Worm (Caenorhabditis elegans) whole organism, L3 larva: Measurements from ENCODE around the gene nft-1.

Source experiments
- ZK546.5 ChIP-seq: sonication (generic microtip); optimal IDR thresholded peaks from 2 replicates; lab custom pipeline; 2017; ENCODE audit warnings: missing biosample characterization, missing genetic modification characterization
- ama-1 ChIP-seq: fragments of 150-350 bp; optimal IDR thresholded peaks from 2 replicates; lab custom pipeline; 2018
- egl-5 ChIP-seq: fragments of 150-350 bp; optimal IDR thresholded peaks from 2 replicates; lab custom pipeline; 2017; ENCODE audit warnings: missing biosample characterization, missing genetic modification reagents, missing genetic modification characterization, inconsistent platforms
- fkh-10 ChIP-seq: sonication (generic microtip); optimal IDR thresholded peaks from 2 replicates; lab custom pipeline; 2017; ENCODE audit warnings: missing biosample characterization, missing genetic modification reagents, missing genetic modification characterization
- nfya-1 ChIP-seq: sonication (generic microtip); optimal IDR thresholded peaks from 2 replicates; lab custom pipeline; 2017; ENCODE audit warnings: missing genetic modification characterization, mild to moderate bottlenecking, missing compliant biosample characterization, antibody characterized with exemption, moderate library complexity; ENCODE audit not compliant: insufficient read depth
- nhr-11 ChIP-seq: fragments of 150-350 bp; optimal IDR thresholded peaks from 2 replicates; lab custom pipeline; 2014; ENCODE audit warnings: missing biosample characterization, missing genetic modification characterization
- nhr-237 ChIP-seq: fragments of 150-350 bp; optimal IDR thresholded peaks from 2 replicates; lab custom pipeline; 2014; ENCODE audit warnings: missing biosample characterization, missing genetic modification characterization
- nhr-43 ChIP-seq: sonication (generic microtip); optimal IDR thresholded peaks from 2 replicates; lab custom pipeline; 2016; ENCODE audit warnings: mild to moderate bottlenecking, missing genetic modification characterization, missing compliant biosample characterization; ENCODE audit not compliant: poor library complexity, severe bottlenecking
- nhr-67 ChIP-seq: fragments of 150-350 bp; optimal IDR thresholded peaks from 2 replicates; lab custom pipeline; 2014; ENCODE audit warnings: missing biosample characterization, missing genetic modification characterization
- nhr-77 ChIP-seq: fragments of 150-350 bp; optimal IDR thresholded peaks from 2 replicates; lab custom pipeline; 2014; ENCODE audit warnings: missing biosample characterization, missing genetic modification characterization
- unc-62 ChIP-seq: fragments of 150-350 bp; sonication (generic microtip); optimal IDR thresholded peaks from 4 replicates; lab custom pipeline; 2014; ENCODE audit warnings: missing biosample characterization, missing genetic modification reagents, missing genetic modification characterization
- zag-1 ChIP-seq: fragments of 150-350 bp; optimal IDR thresholded peaks from 2 replicates; lab custom pipeline; 2014; ENCODE audit warnings: missing biosample characterization, missing genetic modification characterization
- ztf-11 ChIP-seq: fragments of 150-350 bp; optimal IDR thresholded peaks from 2 replicates; lab custom pipeline; 2014; ENCODE audit warnings: missing biosample characterization, missing genetic modification characterization

- TF ChIP-seq zag-1 (tag; lab: Kevin White, UChicago) = no peak
- TF ChIP-seq fkh-10 (GFP tag; lab: Kevin White, UChicago) = no peak
- TF ChIP-seq ZK546.5 (tag; lab: Kevin White, UChicago) = no peak
- no peak for TF ChIP-seq ztf-11 (tag; lab: Kevin White, UChicago)
- no peak for TF ChIP-seq nhr-77 (tag; lab: Kevin White, UChicago)
- TF ChIP-seq nfya-1 (tag; lab: Kevin White, UChicago) = peak; percentile 71
- TF ChIP-seq nhr-43 (tag; lab: Kevin White, UChicago) = no peak
- no peak for TF ChIP-seq nhr-11
- TF ChIP-seq nhr-67 = no peak
- TF ChIP-seq unc-62 = no peak
- no peak for TF ChIP-seq ama-1 (lab: Kevin White, UChicago)
- no peak for TF ChIP-seq egl-5
- TF ChIP-seq nhr-237 (tag; lab: Kevin White, UChicago) = no peak
These were observed 23.3 kb downstream of the nft-1 start, which contains the start of gene Y56A3A.7 for ce11 chrIII:11946973-11947372.
